Worm (Caenorhabditis elegans) whole organism, L2 larva: ENCODE measurements around the gene ZK1307.4.

ENCODE experiments used
- ceh-82 ChIP-seq: fragments of 150-350 bp; optimal IDR thresholded peaks from 2 replicates; lab custom pipeline; 2014; ENCODE audit warnings: missing biosample characterization, missing genetic modification characterization
- lin-13 ChIP-seq: fragments of 150-350 bp; optimal IDR thresholded peaks from 2 replicates; lab custom pipeline; 2014; ENCODE audit warnings: missing biosample characterization, missing genetic modification reagents, missing genetic modification characterization

DNA sequence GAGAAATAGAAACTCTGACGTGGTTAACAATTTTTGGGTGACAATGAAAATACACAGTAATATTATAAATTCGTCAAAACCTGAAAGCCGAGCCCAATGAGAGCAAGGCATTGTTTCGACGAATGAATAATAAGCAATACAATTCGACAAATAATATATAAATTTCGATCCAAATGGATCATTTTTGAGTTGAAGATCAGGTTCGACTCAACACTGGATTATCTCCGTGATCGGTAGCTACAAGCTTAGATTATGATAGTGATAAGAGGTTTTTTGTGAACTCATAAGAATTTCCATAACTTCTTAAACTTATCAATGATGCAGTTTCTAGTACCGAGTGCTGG lies 33.7 kb downstream of the ZK1307.4 start:
- TF ChIP-seq ceh-82 (no peak), lin-13 (GFP tag; lab: Kevin White, UChicago) (no peak)
